Worm (Caenorhabditis elegans) whole organism, dauer: ENCODE measurements around the gene viro-2.

ENCODE experiments used
- unc-62 ChIP-seq: sonication (generic microtip); optimal IDR thresholded peaks from 2 replicates; lab custom pipeline; 2017; ENCODE audit warnings: missing biosample characterization, missing genetic modification reagents, missing genetic modification characterization

viro-2 gene

ce11 chrIII:7112285-7112684, 16.4 kb upstream of the viro-2 start:
- no peak for TF ChIP-seq unc-62

- no peak for TF ChIP-seq unc-62
These were observed 13.7 kb upstream of the viro-2 start, which contains the start of gene nhr-10 for ce11 chrIII:7114952-7115488. TSS of gene nhr-10 (minus strand) at chrIII:7115438.

- TF ChIP-seq unc-62 = no peak
These were observed 12.0 kb upstream of the viro-2 start for ce11 chrIII:7116615-7117252.

- no peak for TF ChIP-seq unc-62
These were observed 8.2 kb upstream of the viro-2 start for ce11 chrIII:7120477-7120876.

ce11 chrIII:7122860-7123259, 5.8 kb upstream of the viro-2 start, which contains the start of the genes B0280.9 and rpia-1:
TSS of gene B0280.9 (minus strand) at chrIII:7122895.
TSS of gene rpia-1 (plus strand) at chrIII:7123128.
- TF ChIP-seq unc-62 = no peak

ce11 chrIII:7124364-7124763, 4.3 kb upstream of the viro-2 start, which contains the start of gene B0280.2:
TSS of gene B0280.2 (plus strand) at chrIII:7124664.
- no peak for TF ChIP-seq unc-62

- TF ChIP-seq unc-62 = no peak
These were observed 4.9 kb downstream of the viro-2 start, which contains the start of the genes pot-1 and ggtb-1 for ce11 chrIII:7133559-7133958. TSS of gene pot-1 (minus strand) at chrIII:7133678. TSS of gene ggtb-1 (plus strand) at chrIII:7133766.

ce11 chrIII:7136015-7136414, 7.3 kb downstream of the viro-2 start, which contains the start of gene B0280.17:
TSS of gene B0280.17 (minus strand) at chrIII:7136115.
- no peak for TF ChIP-seq unc-62

- no peak for TF ChIP-seq unc-62
These were observed 9.5 kb downstream of the viro-2 start, which contains the start of gene B0280.11 for ce11 chrIII:7138178-7138577. TSS of gene B0280.11 (minus strand) at chrIII:7138278.

ce11 chrIII:7140228-7140710, 11.6 kb downstream of the viro-2 start:
- TF ChIP-seq unc-62 = no peak

ce11 chrIII:7141285-7141715, 12.6 kb downstream of the viro-2 start:
- TF ChIP-seq unc-62 = no peak

- no peak for TF ChIP-seq unc-62
These were observed 13.5 kb downstream of the viro-2 start for ce11 chrIII:7142172-7142601.

ce11 chrIII:7144749-7145148, 16.0 kb downstream of the viro-2 start, which contains the start of gene glr-2:
TSS of gene glr-2 (minus strand) at chrIII:7144959.
- no peak for TF ChIP-seq unc-62

ce11 chrIII:7146341-7146740, 17.6 kb downstream of the viro-2 start:
- TF ChIP-seq unc-62 = no peak

- TF ChIP-seq unc-62 = no peak
These were observed 19.5 kb downstream of the viro-2 start for ce11 chrIII:7148191-7148590.

- no peak for TF ChIP-seq unc-62
These were observed 21.5 kb downstream of the viro-2 start for ce11 chrIII:7150162-7150561.

ce11 chrIII:7152569-7152968, 23.9 kb downstream of the viro-2 start:
- TF ChIP-seq unc-62 = no peak

- TF ChIP-seq unc-62 = no peak
These were observed 25.1 kb downstream of the viro-2 start, which contains the start of gene ogt-1 for ce11 chrIII:7153747-7154238. TSS of gene ogt-1 (minus strand) at chrIII:7153797.
